Worm (Caenorhabditis elegans) whole organism, L3 larva: ENCODE measurements around the gene srx-85.
A peak's percentile ranks its signal among the peaks of the same experiment; 100 is the strongest.

Experiments used
- R02D3.7 ChIP-seq: fragments of 150-350 bp; optimal IDR thresholded peaks from 2 replicates; lab custom pipeline; 2014; ENCODE audit warnings: missing biosample characterization, missing genetic modification characterization
- ZK546.5 ChIP-seq: sonication (generic microtip); optimal IDR thresholded peaks from 2 replicates; lab custom pipeline; 2017; ENCODE audit warnings: missing biosample characterization, missing genetic modification characterization
- ama-1 ChIP-seq: fragments of 150-350 bp; optimal IDR thresholded peaks from 2 replicates; lab custom pipeline; 2018
- ceh-28 ChIP-seq: fragments of 150-350 bp; optimal IDR thresholded peaks from 2 replicates; lab custom pipeline; 2014; ENCODE audit warnings: missing biosample characterization, missing genetic modification reagents, missing genetic modification characterization
- ceh-82 ChIP-seq: fragments of 150-350 bp; optimal IDR thresholded peaks from 2 replicates; lab custom pipeline; 2014; ENCODE audit warnings: missing biosample characterization, missing genetic modification characterization
- ceh-9 ChIP-seq: sonication (generic microtip); optimal IDR thresholded peaks from 2 replicates; lab custom pipeline; 2018; ENCODE audit warnings: missing biosample characterization, missing genetic modification characterization
- daf-12 ChIP-seq: fragments of 150-350 bp; optimal IDR thresholded peaks from 2 replicates; lab custom pipeline; 2014; ENCODE audit warnings: missing biosample characterization, missing genetic modification reagents, missing genetic modification characterization
- egl-27 ChIP-seq: sonication (generic microtip); optimal IDR thresholded peaks from 4 replicates; lab custom pipeline; 2017; ENCODE audit warnings: missing biosample characterization, missing genetic modification reagents, missing genetic modification characterization
- egl-5 ChIP-seq: fragments of 150-350 bp; optimal IDR thresholded peaks from 2 replicates; lab custom pipeline; 2017; ENCODE audit warnings: missing biosample characterization, missing genetic modification reagents, missing genetic modification characterization, inconsistent platforms
- elt-1 ChIP-seq: fragments of 150-350 bp; optimal IDR thresholded peaks from 2 replicates; lab custom pipeline; 2014; ENCODE audit warnings: missing biosample characterization, missing genetic modification characterization
- elt-2 ChIP-seq: sonication (generic microtip); optimal IDR thresholded peaks from 2 replicates; lab custom pipeline; 2016; ENCODE audit warnings: missing genetic modification reagents, mild to moderate bottlenecking, missing genetic modification characterization, missing compliant biosample characterization
- elt-3 ChIP-seq, 3 experiments: fragments of 150-350 bp in 1 of 3; sonication (generic microtip) in 2 of 3; optimal IDR thresholded peaks; 2 replicates in 2 of 3; 4 replicates in 1 of 3; lab custom pipeline; 2014 to 2017; ENCODE audit warnings: missing biosample characterization in 3 of 3, missing genetic modification characterization in 3 of 3
- eor-1 ChIP-seq, 2 experiments: fragments of 150-350 bp; optimal IDR thresholded peaks; 2 replicates each; lab custom pipeline; 2014 to 2018; ENCODE audit warnings: missing biosample characterization in 2 of 2, missing genetic modification characterization in 2 of 2
- fkh-10 ChIP-seq: sonication (generic microtip); optimal IDR thresholded peaks from 2 replicates; lab custom pipeline; 2017; ENCODE audit warnings: missing biosample characterization, missing genetic modification reagents, missing genetic modification characterization
- fkh-2 ChIP-seq: fragments of 150-350 bp; optimal IDR thresholded peaks from 2 replicates; lab custom pipeline; 2014; ENCODE audit warnings: missing biosample characterization, missing genetic modification reagents, missing genetic modification characterization
- hmg-11 ChIP-seq: sonication (generic microtip); optimal IDR thresholded peaks from 2 replicates; lab custom pipeline; 2016; ENCODE audit warnings: missing genetic modification characterization, missing compliant biosample characterization
- lin-15B ChIP-seq: fragments of 150-350 bp; optimal IDR thresholded peaks from 2 replicates; lab custom pipeline; 2014; ENCODE audit warnings: missing biosample characterization, missing genetic modification characterization
- lin-39 ChIP-seq: fragments of 150-350 bp; optimal IDR thresholded peaks from 2 replicates; lab custom pipeline; 2018; ENCODE audit warnings: missing biosample characterization, missing genetic modification reagents, missing genetic modification characterization
- lsy-12 ChIP-seq: sonication (generic microtip); optimal IDR thresholded peaks from 2 replicates; lab custom pipeline; 2016; ENCODE audit warnings: mild to moderate bottlenecking, missing genetic modification characterization, missing compliant biosample characterization
- mdl-1 ChIP-seq: fragments of 150-350 bp; optimal IDR thresholded peaks from 2 replicates; lab custom pipeline; 2014; ENCODE audit warnings: missing biosample characterization, missing genetic modification characterization
- mml-1 ChIP-seq: fragments of 150-350 bp; sonication (generic microtip); optimal IDR thresholded peaks from 3 replicates; lab custom pipeline; 2014; ENCODE audit warnings: missing biosample characterization, missing genetic modification characterization
- nfya-1 ChIP-seq: sonication (generic microtip); optimal IDR thresholded peaks from 2 replicates; lab custom pipeline; 2017; ENCODE audit warnings: missing genetic modification characterization, mild to moderate bottlenecking, missing compliant biosample characterization, antibody characterized with exemption, moderate library complexity; ENCODE audit not compliant: insufficient read depth
- nhr-23 ChIP-seq: fragments of 150-350 bp; optimal IDR thresholded peaks from 2 replicates; lab custom pipeline; 2014; ENCODE audit warnings: missing biosample characterization, missing genetic modification reagents, missing genetic modification characterization
- nhr-25 ChIP-seq: sonication (generic microtip); optimal IDR thresholded peaks from 2 replicates; lab custom pipeline; 2017; ENCODE audit warnings: missing biosample characterization, missing genetic modification characterization
- nhr-28 ChIP-seq: fragments of 150-350 bp; optimal IDR thresholded peaks from 2 replicates; lab custom pipeline; 2014; ENCODE audit warnings: missing biosample characterization, missing genetic modification characterization
- nhr-43 ChIP-seq: sonication (generic microtip); optimal IDR thresholded peaks from 2 replicates; lab custom pipeline; 2016; ENCODE audit warnings: mild to moderate bottlenecking, missing genetic modification characterization, missing compliant biosample characterization; ENCODE audit not compliant: poor library complexity, severe bottlenecking
- nhr-67 ChIP-seq: fragments of 150-350 bp; optimal IDR thresholded peaks from 2 replicates; lab custom pipeline; 2014; ENCODE audit warnings: missing biosample characterization, missing genetic modification characterization
- nhr-76 ChIP-seq: fragments of 150-350 bp; sonication (generic microtip); optimal IDR thresholded peaks from 5 replicates; lab custom pipeline; 2014; ENCODE audit warnings: missing biosample characterization, missing genetic modification characterization
- pha-4 ChIP-seq: fragments of 150-350 bp; optimal IDR thresholded peaks from 2 replicates; lab custom pipeline; 2014; ENCODE audit warnings: missing biosample characterization, missing genetic modification reagents, missing genetic modification characterization
- pqm-1 ChIP-seq: fragments of 150-350 bp; optimal IDR thresholded peaks from 2 replicates; lab custom pipeline; 2017; ENCODE audit warnings: missing biosample characterization, missing genetic modification characterization, inconsistent platforms
- skn-1 ChIP-seq: fragments of 150-350 bp; optimal IDR thresholded peaks from 2 replicates; lab custom pipeline; 2014; ENCODE audit warnings: missing biosample characterization, missing genetic modification characterization
- snpc-4 ChIP-seq: fragments of 150-350 bp; optimal IDR thresholded peaks from 2 replicates; lab custom pipeline; 2014; ENCODE audit warnings: missing biosample characterization, missing genetic modification characterization
- unc-39 ChIP-seq: sonication (generic microtip); optimal IDR thresholded peaks from 4 replicates; lab custom pipeline; 2017; ENCODE audit warnings: missing biosample characterization, missing genetic modification characterization
- zag-1 ChIP-seq: fragments of 150-350 bp; optimal IDR thresholded peaks from 2 replicates; lab custom pipeline; 2014; ENCODE audit warnings: missing biosample characterization, missing genetic modification characterization
- ztf-11 ChIP-seq: fragments of 150-350 bp; optimal IDR thresholded peaks from 2 replicates; lab custom pipeline; 2014; ENCODE audit warnings: missing biosample characterization, missing genetic modification characterization
- ztf-4 ChIP-seq: fragments of 150-350 bp; optimal IDR thresholded peaks from 2 replicates; lab custom pipeline; 2014; ENCODE audit warnings: missing biosample characterization, missing genetic modification characterization

Gene srx-85

ce11 chrV:11539502-11539901 is 13.0 kb upstream of the srx-85 start:
- TF ChIP-seq lin-15B = no peak
- TF ChIP-seq ceh-82 (tag; lab: Kevin White, UChicago) = no peak
- no peak for TF ChIP-seq egl-27 (tag; lab: Kevin White, UChicago)
- no peak for TF ChIP-seq R02D3.7 (tag; lab: Kevin White, UChicago)
- TF ChIP-seq elt-1 (tag; lab: Kevin White, UChicago) = no peak
- no peak for TF ChIP-seq skn-1 (tag; lab: Kevin White, UChicago)
- no peak for TF ChIP-seq zag-1 (tag; lab: Kevin White, UChicago)
- no peak for TF ChIP-seq elt-2

ce11 chrV:11541284-11541683 is 11.2 kb upstream of the srx-85 start:
- TF ChIP-seq nhr-28 (tag; lab: Kevin White, UChicago) = no peak
- no peak for TF ChIP-seq daf-12
- no peak for TF ChIP-seq mml-1 (tag; lab: Kevin White, UChicago)
- no peak for TF ChIP-seq nhr-67 (tag; lab: Kevin White, UChicago)
- TF ChIP-seq egl-5 (tag; lab: Kevin White, UChicago) = no peak
- TF ChIP-seq ceh-82 (tag; lab: Kevin White, UChicago) = no peak

- peak; percentile 76 for TF ChIP-seq nhr-25 (tag; lab: Kevin White, UChicago)
- peak; percentile 72 for TF ChIP-seq nhr-23 (tag; lab: Kevin White, UChicago)
- TF ChIP-seq egl-27 (tag; lab: Kevin White, UChicago) = peak; percentile 28
- peak; percentile 29 for TF ChIP-seq elt-1 (tag; lab: Kevin White, UChicago)
- peak; percentile 68 for TF ChIP-seq nhr-43 (tag; lab: Kevin White, UChicago)
- no peak for TF ChIP-seq eor-1 (tag; optimal IDR thresholded peaks at IDR 0.05; lab: Kevin White, UChicago)
- TF ChIP-seq nfya-1 = peak; percentile 11
- TF ChIP-seq unc-39 (tag; lab: Kevin White, UChicago) = no peak
- no peak for TF ChIP-seq zag-1 (tag; lab: Kevin White, UChicago)
- no peak for TF ChIP-seq ZK546.5 (tag; lab: Kevin White, UChicago)
- no peak for TF ChIP-seq ama-1 (lab: Kevin White, UChicago)
- TF ChIP-seq ceh-9 (tag; lab: Kevin White, UChicago) = no peak
Measured at ce11 chrV:11543564-11543963, 8.9 kb upstream of the srx-85 start, which contains the start of gene F38B7.2. F38B7.2 (plus strand) TSS chrV:11543963.

ce11 chrV:11545227-11545626 is 7.3 kb upstream of the srx-85 start, which contains the start of gene F38B7.10:
F38B7.10 (plus strand) TSS chrV:11545527.
- no peak for TF ChIP-seq egl-5 (tag; lab: Kevin White, UChicago)
- TF ChIP-seq pha-4 (tag; lab: Kevin White, UChicago) = no peak

ce11 chrV:11546795-11547194 is 5.7 kb upstream of the srx-85 start, which contains the start of gene F38B7.11:
F38B7.11 (plus strand) TSS chrV:11547095.
- TF ChIP-seq zag-1 (tag; lab: Kevin White, UChicago) (no peak), ceh-82 (tag; lab: Kevin White, UChicago) (no peak), snpc-4 (no peak), fkh-2 (tag; lab: Kevin White, UChicago) (no peak), ceh-28 (no peak), ztf-11 (no peak), hmg-11 (no peak), skn-1 (tag; lab: Kevin White, UChicago) (no peak), fkh-10 (GFP tag; lab: Kevin White, UChicago) (no peak), lsy-12 (tag; lab: Kevin White, UChicago) (no peak), lin-39 (no peak), pha-4 (tag; lab: Kevin White, UChicago) (no peak), nhr-76 (no peak), ztf-4 (tag; lab: Kevin White, UChicago) (no peak)
- TF ChIP-seq, all 47 proteins: peak for 0

- TF ChIP-seq nfya-1 (peak; percentile 68), nhr-43 (tag; lab: Kevin White, UChicago) (peak; percentile 15), fkh-2 (tag; lab: Kevin White, UChicago) (no peak), elt-1 (tag; lab: Kevin White, UChicago) (peak; percentile 4), elt-2 (peak; percentile 79), ceh-9 (tag; lab: Kevin White, UChicago) (no peak), pqm-1 (tag; lab: Kevin White, UChicago) (peak; percentile 34), mdl-1 (tag; lab: Kevin White, UChicago) (peak; percentile 75), snpc-4 (peak; percentile 6), ceh-28 (no peak), skn-1 (tag; lab: Kevin White, UChicago) (peak; percentile 1), elt-3 (tag; optimal IDR thresholded peaks at IDR 0.05; lab: Kevin White, UChicago) (no peak), egl-5 (tag; lab: Kevin White, UChicago) (peak; percentile 2), lin-39 (peak; percentile 18), nhr-25 (tag; lab: Kevin White, UChicago) (peak; percentile 89), pha-4 (tag; lab: Kevin White, UChicago) (peak; percentile 82)
Measured at ce11 chrV:11548914-11549406, 3.5 kb upstream of the srx-85 start, which contains the start of the genes F38B7.17 and F38B7.3. F38B7.17 (minus strand) TSS chrV:11548964. F38B7.3 (plus strand) TSS chrV:11549107.
